Fruit fly (Drosophila melanogaster): ENCODE data around the gene CG32639.

CG32639 gene

DNA sequence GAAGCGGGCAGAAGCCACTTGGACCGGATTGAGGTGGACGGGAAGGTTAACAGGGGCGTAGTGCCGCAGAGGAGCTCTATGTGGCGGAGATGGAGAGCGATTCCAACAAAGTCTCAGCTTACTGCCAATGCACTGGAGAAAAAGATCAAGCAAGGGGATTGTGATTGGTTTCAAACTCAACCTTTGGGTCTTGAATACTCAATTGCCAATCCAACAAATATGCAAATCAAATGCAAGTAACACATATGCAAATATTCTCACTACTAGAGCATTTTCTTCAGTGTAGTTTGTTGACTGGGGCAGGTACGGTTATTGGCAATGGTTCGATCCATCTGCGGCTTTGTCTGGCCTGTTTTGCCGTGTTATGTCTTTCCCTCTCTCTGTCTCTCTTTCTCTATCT is 14.9 kb upstream of the CG32639 start:
- TF ChIP-seq D1 (tag; optimal IDR thresholded peaks at IDR 0.05) (peak; percentile 81), Snoo (tag; optimal IDR thresholded peaks at IDR 0.05) (peak; percentile 90), CG15710 (tag; optimal IDR thresholded peaks at IDR 0.05) (peak; percentile 94), CG12605 (GFP tag; IDR thresholded peaks at IDR 0.05) (peak; percentile 92), CG9948 (tag; optimal IDR thresholded peaks at IDR 0.05) (peak; percentile 93), gl (tag; optimal IDR thresholded peaks at IDR 0.05) (peak; percentile 93), CG14655 (GFP tag; optimal IDR thresholded peaks at IDR 0.05) (peak; percentile 95), Pif1A (GFP tag; optimal IDR thresholded peaks at IDR 0.05) (peak; percentile 93), CG8301 (tag; optimal IDR thresholded peaks at IDR 0.05) (peak; percentile 95), Pif1B (GFP tag; optimal IDR thresholded peaks at IDR 0.05) (peak; percentile 92), Ets98B (GFP tag; IDR thresholded peaks at IDR 0.05) (peak; percentile 95), fd96Ca (GFP tag; IDR thresholded peaks at IDR 0.05) (peak; percentile 96), CG13204 (GFP tag; optimal IDR thresholded peaks at IDR 0.05) (peak; percentile 88), CG34367 (tag; optimal IDR thresholded peaks at IDR 0.05) (peak; percentile 95), CG32121 (GFP tag; IDR thresholded peaks at IDR 0.05) (peak; percentile 93), EcR (GFP tag; optimal IDR thresholded peaks at IDR 0.05) (peak; percentile 70), CG4496 (GFP tag; IDR thresholded peaks at IDR 0.05) (peak; percentile 97), CG10348 (GFP tag; IDR thresholded peaks at IDR 0.05) (peak; percentile 57), rn (GFP tag; IDR thresholded peaks at IDR 0.05) (peak; percentile 78), CG8159 (tag; optimal IDR thresholded peaks at IDR 0.05) (peak; percentile 92), CG17806 (tag; optimal IDR thresholded peaks at IDR 0.05) (peak; percentile 94)

DNA sequence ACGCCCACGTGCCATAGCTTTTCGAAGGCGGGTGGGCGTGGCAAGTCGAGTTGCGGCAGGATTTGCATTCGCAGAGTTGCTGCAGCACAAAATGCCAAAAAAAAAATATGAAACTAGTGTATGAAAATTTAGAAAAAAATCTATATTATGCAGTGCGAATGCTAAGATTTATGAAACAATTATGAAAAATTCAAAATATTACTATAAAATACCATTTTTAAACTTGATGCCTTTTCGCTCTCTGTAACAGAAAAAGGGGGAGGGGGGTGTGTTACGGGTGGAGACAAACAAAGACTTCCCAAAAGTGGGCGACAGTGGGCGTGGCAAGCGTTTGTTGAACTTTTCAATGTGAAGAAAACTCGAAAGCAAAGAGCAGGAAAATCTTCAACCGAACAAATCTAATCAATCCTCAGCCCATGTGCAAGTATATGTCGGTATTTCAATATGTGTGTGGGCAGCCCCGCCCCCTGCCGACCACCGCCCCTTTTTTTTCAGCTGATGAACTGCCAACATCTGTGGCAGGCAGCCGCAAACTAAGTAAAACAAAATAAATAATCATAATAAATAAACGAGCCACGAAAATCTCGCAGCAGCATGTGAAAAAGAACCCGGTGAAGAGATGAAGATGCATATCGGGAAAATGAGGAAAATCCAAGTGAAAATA is 13.5 kb upstream of the CG32639 start:
- 0 out of 2 replicates have a peak, but pooled peaks have one; percentile 44 for TF ChIP-seq CG32121 (GFP tag; IDR thresholded peaks at IDR 0.05)
- no peak for TF ChIP-seq rn (GFP tag; IDR thresholded peaks at IDR 0.05)
- no peak for TF ChIP-seq Pif1B (GFP tag; optimal IDR thresholded peaks at IDR 0.05)
- peak; percentile 45; the same call in 1 of the 2 replicates for TF ChIP-seq Ets98B (GFP tag; IDR thresholded peaks at IDR 0.05)
- TF ChIP-seq CG12605 (GFP tag; IDR thresholded peaks at IDR 0.05), result no peak
- no peak for TF ChIP-seq gl (tag; optimal IDR thresholded peaks at IDR 0.05)
- TF ChIP-seq CG15710 (tag; optimal IDR thresholded peaks at IDR 0.05), result no peak
- TF ChIP-seq CG17806 (tag; optimal IDR thresholded peaks at IDR 0.05), result no peak
- no peak for TF ChIP-seq fd96Ca (GFP tag; IDR thresholded peaks at IDR 0.05)
- no peak for TF ChIP-seq Pif1A (GFP tag; optimal IDR thresholded peaks at IDR 0.05)
- no peak for TF ChIP-seq EcR (GFP tag; optimal IDR thresholded peaks at IDR 0.05)
- TF ChIP-seq CG10348 (GFP tag; IDR thresholded peaks at IDR 0.05), result no peak

DNA sequence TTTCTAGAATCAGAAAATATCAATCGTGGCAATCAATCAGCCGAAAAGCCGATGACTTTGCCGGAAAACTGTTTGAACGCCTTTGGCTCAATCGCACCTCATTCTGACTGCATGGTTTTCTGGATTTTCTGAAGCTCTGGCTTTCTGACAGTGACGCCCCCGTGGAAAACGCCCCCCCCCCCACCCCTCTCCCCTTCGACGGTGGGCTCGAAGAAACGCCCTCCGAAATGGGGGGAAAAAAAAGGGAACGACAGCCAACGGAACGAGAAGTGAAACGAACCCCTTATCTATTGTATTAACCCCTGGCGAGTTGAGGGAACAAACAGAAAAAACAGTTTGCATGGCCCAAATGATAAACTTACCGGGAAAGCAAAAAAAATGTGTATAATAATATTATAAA is 12.1 kb upstream of the CG32639 start:
- TF ChIP-seq gl (tag; optimal IDR thresholded peaks at IDR 0.05) (no peak), CG9948 (tag; optimal IDR thresholded peaks at IDR 0.05) (no peak), CG12605 (GFP tag; IDR thresholded peaks at IDR 0.05) (no peak), rn (GFP tag; IDR thresholded peaks at IDR 0.05) (no peak), Snoo (tag; optimal IDR thresholded peaks at IDR 0.05) (no peak), EcR (GFP tag; optimal IDR thresholded peaks at IDR 0.05) (no peak), CG13204 (GFP tag; optimal IDR thresholded peaks at IDR 0.05) (no peak), D1 (tag; optimal IDR thresholded peaks at IDR 0.05) (no peak), Pif1A (GFP tag; optimal IDR thresholded peaks at IDR 0.05) (no peak), CG4496 (GFP tag; IDR thresholded peaks at IDR 0.05) (no peak), CG17806 (tag; optimal IDR thresholded peaks at IDR 0.05) (no peak)

DNA sequence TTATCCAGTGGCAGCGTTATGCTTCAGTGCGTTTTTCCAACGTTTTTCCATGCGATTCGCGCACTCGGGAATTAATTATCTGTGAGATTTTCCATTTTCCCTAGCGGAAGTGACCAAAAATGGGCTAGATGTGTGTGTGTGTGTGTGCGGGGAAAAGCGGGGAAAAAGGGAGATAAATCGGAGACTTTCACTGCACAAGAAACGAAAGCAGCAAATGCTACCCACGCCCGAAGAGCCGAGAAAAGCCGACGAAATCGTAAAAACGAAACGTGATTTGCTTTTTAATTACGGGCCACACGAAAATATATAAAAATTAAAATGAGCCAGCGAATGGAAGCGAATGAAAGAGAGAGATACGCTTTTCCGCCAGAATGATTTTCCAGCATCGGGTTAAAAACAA is 11.4 kb upstream of the CG32639 start:
- TF ChIP-seq Pif1B (GFP tag; optimal IDR thresholded peaks at IDR 0.05), result no peak
- TF ChIP-seq CG8301 (tag; optimal IDR thresholded peaks at IDR 0.05), result no peak
- TF ChIP-seq EcR (GFP tag; optimal IDR thresholded peaks at IDR 0.05), result no peak
- TF ChIP-seq CG10348 (GFP tag; IDR thresholded peaks at IDR 0.05), result no peak
- no peak for TF ChIP-seq Ets98B (GFP tag; IDR thresholded peaks at IDR 0.05)
- TF ChIP-seq CG12605 (GFP tag; IDR thresholded peaks at IDR 0.05), result no peak
- TF ChIP-seq Snoo (tag; optimal IDR thresholded peaks at IDR 0.05), result no peak
- TF ChIP-seq gl (tag; optimal IDR thresholded peaks at IDR 0.05), result no peak
- TF ChIP-seq CG13204 (GFP tag; optimal IDR thresholded peaks at IDR 0.05), result no peak
- TF ChIP-seq CG9948 (tag; optimal IDR thresholded peaks at IDR 0.05), result no peak
- no peak for TF ChIP-seq Pif1A (GFP tag; optimal IDR thresholded peaks at IDR 0.05)
- TF ChIP-seq CG17806 (tag; optimal IDR thresholded peaks at IDR 0.05), result no peak
- no peak for TF ChIP-seq CG15710 (tag; optimal IDR thresholded peaks at IDR 0.05)
- TF ChIP-seq fd96Ca (GFP tag; IDR thresholded peaks at IDR 0.05), result no peak
- no peak for TF ChIP-seq CG8159 (tag; optimal IDR thresholded peaks at IDR 0.05)
- TF ChIP-seq CG14655 (GFP tag; optimal IDR thresholded peaks at IDR 0.05), result no peak
- no peak for TF ChIP-seq D1 (tag; optimal IDR thresholded peaks at IDR 0.05)
- no peak for TF ChIP-seq CG4496 (GFP tag; IDR thresholded peaks at IDR 0.05)
- no peak for TF ChIP-seq CG34367 (tag; optimal IDR thresholded peaks at IDR 0.05)

DNA sequence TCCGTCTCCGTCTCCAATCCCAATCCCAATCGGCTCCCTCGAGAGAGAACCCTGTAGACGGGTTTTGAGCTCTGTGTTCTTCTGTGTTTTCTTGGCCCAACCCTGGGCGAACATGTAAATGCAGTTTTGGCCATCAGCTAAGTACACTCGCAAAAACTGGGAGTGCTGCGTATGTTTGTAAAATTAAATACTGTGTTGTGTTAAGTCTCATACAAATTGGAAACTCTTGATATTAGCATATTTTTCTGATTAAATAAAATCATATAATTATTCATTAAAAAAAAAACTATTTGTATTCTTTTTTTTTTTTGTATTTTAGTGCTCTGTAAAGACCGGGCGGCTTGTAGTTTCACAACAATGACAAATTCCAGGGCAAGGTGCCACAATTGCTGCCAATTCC is 9.4 kb upstream of the CG32639 start:
- TF ChIP-seq CG4496 (GFP tag; IDR thresholded peaks at IDR 0.05), result peak; percentile 71; the same call in 2 of the 3 replicates
- peak; percentile 70 for TF ChIP-seq CG12605 (GFP tag; IDR thresholded peaks at IDR 0.05)
- peak; percentile 66 for TF ChIP-seq CG17806 (tag; optimal IDR thresholded peaks at IDR 0.05)
- no peak for TF ChIP-seq D1 (tag; optimal IDR thresholded peaks at IDR 0.05)
- TF ChIP-seq gl (tag; optimal IDR thresholded peaks at IDR 0.05), result no peak
- 0 out of 2 replicates have a peak, but pooled peaks have one; percentile 26 for TF ChIP-seq rn (GFP tag; IDR thresholded peaks at IDR 0.05)
- TF ChIP-seq Pif1A (GFP tag; optimal IDR thresholded peaks at IDR 0.05), result peak; percentile 69
- peak; percentile 83 for TF ChIP-seq Pif1B (GFP tag; optimal IDR thresholded peaks at IDR 0.05)
- no peak for TF ChIP-seq CG10348 (GFP tag; IDR thresholded peaks at IDR 0.05)
- TF ChIP-seq CG15710 (tag; optimal IDR thresholded peaks at IDR 0.05), result peak; percentile 66
- TF ChIP-seq Snoo (tag; optimal IDR thresholded peaks at IDR 0.05), result peak; percentile 52
- TF ChIP-seq CG34367 (tag; optimal IDR thresholded peaks at IDR 0.05), result peak; percentile 56
- TF ChIP-seq CG8301 (tag; optimal IDR thresholded peaks at IDR 0.05), result peak; percentile 38
- TF ChIP-seq CG32121 (GFP tag; IDR thresholded peaks at IDR 0.05), result 0 out of 2 replicates have a peak, but pooled peaks have one; percentile 14
- TF ChIP-seq Ets98B (GFP tag; IDR thresholded peaks at IDR 0.05), result peak; percentile 62
- TF ChIP-seq CG9948 (tag; optimal IDR thresholded peaks at IDR 0.05), result peak; percentile 66
- peak; percentile 77 for TF ChIP-seq CG14655 (GFP tag; optimal IDR thresholded peaks at IDR 0.05)
- TF ChIP-seq CG8159 (tag; optimal IDR thresholded peaks at IDR 0.05), result peak; percentile 73
- TF ChIP-seq EcR (GFP tag; optimal IDR thresholded peaks at IDR 0.05), result no peak
- peak; percentile 71 for TF ChIP-seq fd96Ca (GFP tag; IDR thresholded peaks at IDR 0.05)
